Worm (Caenorhabditis elegans) whole organism, L4 larva: ENCODE measurements around the gene VC5.2.
A peak's percentile ranks its signal among the peaks of the same experiment; 100 is the strongest.

Experiments
- R02D3.7 ChIP-seq: fragments of 150-350 bp; sonication (generic microtip); optimal IDR thresholded peaks from 3 replicates; lab custom pipeline; 2014; ENCODE audit warnings: missing biosample characterization, missing genetic modification characterization
- T20F7.1 ChIP-seq: fragments of 200-800 bp; sonication (Bioruptor generic); optimal IDR thresholded peaks from 2 replicates; lab custom pipeline; 2018; ENCODE audit warnings: mild to moderate bottlenecking, missing genetic modification characterization, missing compliant biosample characterization
- Y105C5A.15 ChIP-seq: fragments of 200-800 bp; sonication (Bioruptor generic); IDR thresholded peaks from 2 replicates; pipeline ENCODE4 v1.3.6; 2022; ENCODE audit warnings: missing genetic modification characterization, missing compliant biosample characterization
- Y48G9A.11 ChIP-seq: fragments of 200-800 bp; sonication (Bioruptor generic); IDR thresholded peaks from 2 replicates; pipeline ENCODE4 v1.3.6; 2022; ENCODE audit warnings: missing genetic modification reagents, missing genetic modification characterization, missing compliant biosample characterization
- ZK337.2 ChIP-seq: fragments of 200-800 bp; sonication (Bioruptor generic); IDR thresholded peaks from 2 replicates; pipeline ENCODE4 v1.3.6; 2022; ENCODE audit warnings: missing genetic modification reagents, missing genetic modification characterization, missing compliant biosample characterization
- aly-2 ChIP-seq: sonication (generic microtip); optimal IDR thresholded peaks from 2 replicates; lab custom pipeline; 2018; ENCODE audit warnings: missing biosample characterization, missing genetic modification characterization
- attf-4 ChIP-seq: sonication (generic microtip); optimal IDR thresholded peaks from 3 replicates; lab custom pipeline; 2017; ENCODE audit warnings: missing biosample characterization, missing genetic modification characterization
- ceh-28 ChIP-seq: fragments of 150-350 bp; optimal IDR thresholded peaks from 2 replicates; lab custom pipeline; 2014; ENCODE audit warnings: missing biosample characterization, missing genetic modification reagents, missing genetic modification characterization
- ceh-44 ChIP-seq: fragments of 200-800 bp; sonication (Bioruptor generic); IDR thresholded peaks from 2 replicates; pipeline ENCODE4 v1.3.6; 2022; ENCODE audit warnings: missing genetic modification reagents, missing genetic modification characterization, missing compliant biosample characterization
- daf-16 ChIP-seq, 3 experiments: sonication (generic microtip); optimal IDR thresholded peaks; 2 replicates each; lab custom pipeline; 2016 to 2017; ENCODE audit warnings: missing genetic modification characterization in 3 of 3, missing genetic modification reagents in 3 of 3, mild to moderate bottlenecking in 2 of 3, missing compliant biosample characterization in 2 of 3, missing biosample characterization in 1 of 3, moderate library complexity in 1 of 3
- dmd-8 ChIP-seq: fragments of 200-800 bp; sonication (Bioruptor generic); IDR thresholded peaks from 2 replicates; pipeline ENCODE4 v1.3.6; 2022; ENCODE audit warnings: missing genetic modification characterization, missing compliant biosample characterization
- dpl-1 ChIP-seq: fragments of 150-350 bp; optimal IDR thresholded peaks from 2 replicates; lab custom pipeline; 2014; ENCODE audit warnings: missing biosample characterization, missing genetic modification reagents, missing genetic modification characterization
- duxl-1 ChIP-seq: sonication (generic microtip); optimal IDR thresholded peaks from 2 replicates; lab custom pipeline; 2016; ENCODE audit warnings: mild to moderate bottlenecking, missing genetic modification characterization, moderate library complexity, missing compliant biosample characterization; ENCODE audit not compliant: poor library complexity
- dve-1 ChIP-seq: sonication (generic microtip); optimal IDR thresholded peaks from 2 replicates; lab custom pipeline; 2017; ENCODE audit warnings: antibody characterized with exemption, mild to moderate bottlenecking, missing genetic modification characterization, missing compliant biosample characterization; ENCODE audit not compliant: insufficient read depth
- egl-43 ChIP-seq: fragments of 200-800 bp; sonication (Bioruptor generic); IDR thresholded peaks from 2 replicates; pipeline ENCODE4 v1.3.6; 2022; ENCODE audit warnings: missing genetic modification reagents, missing genetic modification characterization, missing compliant biosample characterization
- hlh-11 ChIP-seq: fragments of 200-800 bp; sonication (Bioruptor generic); optimal IDR thresholded peaks from 2 replicates; lab custom pipeline; 2018; ENCODE audit warnings: mild to moderate bottlenecking, missing genetic modification characterization, missing compliant biosample characterization
- hmg-1.1 ChIP-seq: fragments of 200-800 bp; sonication (Bioruptor generic); IDR thresholded peaks from 2 replicates; pipeline ENCODE4 v1.3.6; 2022; ENCODE audit warnings: missing genetic modification reagents, missing genetic modification characterization, missing compliant biosample characterization
- lin-38 ChIP-seq: fragments of 200-800 bp; sonication (Bioruptor generic); IDR thresholded peaks from 2 replicates; pipeline ENCODE4 v1.3.6; 2022; ENCODE audit warnings: missing genetic modification reagents, missing genetic modification characterization, missing compliant biosample characterization
- lin-39 ChIP-seq: fragments of 150-350 bp; optimal IDR thresholded peaks from 2 replicates; lab custom pipeline; 2014; ENCODE audit warnings: missing biosample characterization, missing genetic modification reagents, missing genetic modification characterization
- madf-9 ChIP-seq: fragments of 200-800 bp; sonication (Bioruptor generic); conservative IDR thresholded peaks from 2 replicates; pipeline ENCODE4 v1.3.6; 2022; ENCODE audit warnings: missing genetic modification reagents, missing genetic modification characterization, missing compliant biosample characterization
- mdl-1 ChIP-seq, 2 experiments: fragments of 150-350 bp in 1 of 2; sonication (generic microtip) in 1 of 2; optimal IDR thresholded peaks; 2 replicates each; lab custom pipeline; 2014 to 2017; ENCODE audit warnings: missing biosample characterization in 2 of 2, missing genetic modification characterization in 2 of 2
- mes-2 ChIP-seq: sonication (generic microtip); optimal IDR thresholded peaks from 2 replicates; lab custom pipeline; 2016; ENCODE audit warnings: missing genotype, mild to moderate bottlenecking, missing genetic modification characterization, missing compliant biosample characterization; ENCODE audit not compliant: poor library complexity, severe bottlenecking
- mxl-2 ChIP-seq: fragments of 200-800 bp; sonication (Bioruptor generic); conservative IDR thresholded peaks from 2 replicates; pipeline ENCODE4 v1.3.6; 2022; ENCODE audit warnings: missing genetic modification reagents, missing genetic modification characterization, missing compliant biosample characterization
- nhr-28 ChIP-seq: fragments of 150-350 bp; optimal IDR thresholded peaks from 2 replicates; lab custom pipeline; 2014; ENCODE audit warnings: missing biosample characterization, missing genetic modification characterization
- nhr-41 ChIP-seq: fragments of 200-800 bp; sonication (Bioruptor generic); IDR thresholded peaks from 2 replicates; pipeline ENCODE4 v1.3.6; 2022; ENCODE audit warnings: missing genetic modification reagents, missing genetic modification characterization, missing compliant biosample characterization
- nhr-42 ChIP-seq: fragments of 200-800 bp; sonication (Bioruptor generic); IDR thresholded peaks from 2 replicates; pipeline ENCODE4 v1.3.6; 2022; ENCODE audit warnings: missing genetic modification characterization, missing compliant biosample characterization
- pha-4 ChIP-seq, 2 experiments: fragments of 150-350 bp in 1 of 2; fragments of 200-800 bp in 1 of 2; sonication (Bioruptor generic) in 1 of 2; IDR thresholded peaks in 1 of 2; optimal IDR thresholded peaks in 1 of 2; 2 replicates each; pipeline versions ENCODE4 v1.3.6 to Lab custom; 2014 to 2022; ENCODE audit warnings: missing genetic modification characterization in 2 of 2, missing genetic modification reagents in 2 of 2, missing biosample characterization in 1 of 2, missing compliant biosample characterization in 1 of 2
- php-3 ChIP-seq: fragments of 200-800 bp; sonication (Bioruptor generic); IDR thresholded peaks from 2 replicates; pipeline ENCODE4 v1.3.6; 2022; ENCODE audit warnings: missing genetic modification reagents, missing genetic modification characterization, missing compliant biosample characterization
- sdz-12 ChIP-seq: fragments of 200-800 bp; sonication (Bioruptor generic); optimal IDR thresholded peaks from 2 replicates; lab custom pipeline; 2018; ENCODE audit warnings: mild to moderate bottlenecking, missing genetic modification characterization, missing compliant biosample characterization
- tag-97 ChIP-seq: fragments of 200-800 bp; sonication (Bioruptor generic); IDR thresholded peaks from 2 replicates; pipeline ENCODE4 v1.3.6; 2022; ENCODE audit warnings: missing genetic modification characterization, missing compliant biosample characterization
- unc-39 ChIP-seq: sonication (generic microtip); optimal IDR thresholded peaks from 2 replicates; lab custom pipeline; 2017; ENCODE audit warnings: missing biosample characterization, missing genetic modification characterization
- unc-62 ChIP-seq, 3 experiments: fragments of 150-350 bp in 1 of 3; sonication (generic microtip); optimal IDR thresholded peaks in 2 of 3; peaks in 1 of 3; 1 replicate in 1 of 3; 2 replicates in 2 of 3; lab custom pipeline; 2014 to 2017; ENCODE audit warnings: missing biosample characterization in 3 of 3, missing genetic modification characterization in 3 of 3, missing genetic modification reagents in 3 of 3, missing genotype in 1 of 3
- zfp-2 ChIP-seq: sonication (generic microtip); optimal IDR thresholded peaks from 2 replicates; lab custom pipeline; 2016; ENCODE audit warnings: mild to moderate bottlenecking, missing genetic modification characterization, missing compliant biosample characterization
- zip-2 ChIP-seq: fragments of 150-350 bp; optimal IDR thresholded peaks from 2 replicates; lab custom pipeline; 2014; ENCODE audit warnings: missing biosample characterization, missing genetic modification characterization
- ztf-7 ChIP-seq: fragments of 150-350 bp; optimal IDR thresholded peaks from 2 replicates; lab custom pipeline; 2014; ENCODE audit warnings: missing biosample characterization, missing genetic modification characterization

The VC5.2 gene

ce11 chrV:7095254-7095990, 9.7 kb downstream of the VC5.2 start (continued):
- TF ChIP-seq hlh-11 (peak; percentile 50), ZK337.2 (GFP tag; lab: Robert Waterston, UW) (no peak), dpl-1 (GFP tag; lab: Kevin White, UChicago) (no peak), unc-62 (GFP tag; optimal IDR thresholded peaks at IDR 0.05 in 1 of 2; lab: Kevin White, UChicago) (peak in 1 of 2 experiments; percentile 48), unc-62 (tag; optimal IDR thresholded peaks at IDR 0.05; lab: Kevin White, UChicago) (no peak), sdz-12 (GFP tag; lab: Kevin White, UChicago) (no peak), Y105C5A.15 (no peak)

ce11 chrV:7096129-7096730, 10.5 kb downstream of the VC5.2 start:
- TF ChIP-seq php-3 (GFP tag; lab: Robert Waterston, UW) (0 out of 2 replicates have a peak, but pooled peaks have one; percentile 21), daf-16 (GFP tag; optimal IDR thresholded peaks at IDR 0.05; lab: Kevin White, UChicago) (no peak), daf-16 (tag; optimal IDR thresholded peaks at IDR 0.05; lab: Kevin White, UChicago) (peak; percentile 88), dve-1 (peak; percentile 24), Y48G9A.11 (no peak), ztf-7 (tag; lab: Kevin White, UChicago) (no peak), nhr-28 (tag; lab: Kevin White, UChicago) (peak; percentile 64), pha-4 (GFP tag; IDR thresholded peaks at IDR 0.05; lab: Robert Waterston, UW) (no peak), pha-4 (tag; optimal IDR thresholded peaks at IDR 0.05; lab: Kevin White, UChicago) (peak; percentile 3), mes-2 (tag; lab: Kevin White, UChicago) (no peak), lin-38 (GFP tag; lab: Robert Waterston, UW) (no peak), ceh-44 (no peak)

- TF ChIP-seq aly-2 (no peak), egl-43 (no peak), T20F7.1 (GFP tag; lab: Kevin White, UChicago) (no peak), sdz-12 (GFP tag; lab: Kevin White, UChicago) (no peak), attf-4 (no peak), madf-9 (GFP tag; lab: Robert Waterston, UW) (no peak), duxl-1 (no peak), R02D3.7 (tag; lab: Kevin White, UChicago) (no peak), tag-97 (GFP tag; lab: Robert Waterston, UW) (no peak), lin-39 (tag; lab: Kevin White, UChicago) (no peak), zfp-2 (tag; lab: Kevin White, UChicago) (no peak), unc-62 (GFP tag; optimal IDR thresholded peaks at IDR 0.05 in 1 of 2; lab: Kevin White, UChicago) (peak in 1 of 2 experiments; percentile 39), unc-62 (tag; optimal IDR thresholded peaks at IDR 0.05; lab: Kevin White, UChicago) (no peak), unc-39 (no peak), nhr-28 (tag; lab: Kevin White, UChicago) (peak; percentile 92), mxl-2 (GFP tag; lab: Robert Waterston, UW) (no peak)
- TF ChIP-seq, all 104 proteins: peak for 2
Measured at ce11 chrV:7096811-7097210, 11.1 kb downstream of the VC5.2 start.

- TF ChIP-seq nhr-42 (GFP tag; lab: Robert Waterston, UW) = no peak
- no peak for TF ChIP-seq hmg-1.1 (GFP tag; lab: Robert Waterston, UW)
- TF ChIP-seq dve-1 = no peak
- TF ChIP-seq dmd-8 (GFP tag; lab: Robert Waterston, UW) = no peak
- TF ChIP-seq mdl-1 (tag; optimal IDR thresholded peaks at IDR 0.05; lab: Kevin White, UChicago) = no peak
- no peak for TF ChIP-seq ceh-28 (tag; lab: Kevin White, UChicago)
- TF ChIP-seq zip-2 (tag; lab: Kevin White, UChicago) = no peak
- TF ChIP-seq nhr-41 (GFP tag; lab: Robert Waterston, UW) = no peak
- no peak for TF ChIP-seq R02D3.7 (tag; lab: Kevin White, UChicago)
Measured at ce11 chrV:7103247-7103646, 17.5 kb downstream of the VC5.2 start, which contains the start of gene odr-2. Gene odr-2 (plus strand): TSS chrV:7103547.
